Fruit fly (Drosophila melanogaster) whole organism, embryonic: Measurements from ENCODE around the gene CG11367.

Experiments used
- CG1602 ChIP-seq: fragments of 200-800 bp; sonication (Bioruptor generic); optimal IDR thresholded peaks from 3 replicates; lab custom pipeline; 2016; ENCODE audit warnings: missing biosample characterization, missing genetic modification characterization
- Hsf ChIP-seq: fragments of 200-800 bp; sonication (Bioruptor generic); optimal IDR thresholded peaks from 3 replicates; lab custom pipeline; 2016; ENCODE audit warnings: missing biosample characterization, missing genetic modification characterization
- NfI ChIP-seq: fragments of 200-800 bp; sonication (Bioruptor generic); optimal IDR thresholded peaks from 3 replicates; lab custom pipeline; 2018; ENCODE audit warnings: missing biosample characterization, mild to moderate bottlenecking, missing genetic modification characterization, moderate library complexity
- ab ChIP-seq: fragments of 200-800 bp; sonication (Bioruptor generic); optimal IDR thresholded peaks from 2 replicates; lab custom pipeline; 2016; ENCODE audit warnings: missing biosample characterization, missing genetic modification characterization
- kay ChIP-seq: fragments of 200-800 bp; sonication (Bioruptor generic); optimal IDR thresholded peaks from 2 replicates; lab custom pipeline; 2016; ENCODE audit warnings: missing biosample characterization, missing genetic modification characterization

DNA sequence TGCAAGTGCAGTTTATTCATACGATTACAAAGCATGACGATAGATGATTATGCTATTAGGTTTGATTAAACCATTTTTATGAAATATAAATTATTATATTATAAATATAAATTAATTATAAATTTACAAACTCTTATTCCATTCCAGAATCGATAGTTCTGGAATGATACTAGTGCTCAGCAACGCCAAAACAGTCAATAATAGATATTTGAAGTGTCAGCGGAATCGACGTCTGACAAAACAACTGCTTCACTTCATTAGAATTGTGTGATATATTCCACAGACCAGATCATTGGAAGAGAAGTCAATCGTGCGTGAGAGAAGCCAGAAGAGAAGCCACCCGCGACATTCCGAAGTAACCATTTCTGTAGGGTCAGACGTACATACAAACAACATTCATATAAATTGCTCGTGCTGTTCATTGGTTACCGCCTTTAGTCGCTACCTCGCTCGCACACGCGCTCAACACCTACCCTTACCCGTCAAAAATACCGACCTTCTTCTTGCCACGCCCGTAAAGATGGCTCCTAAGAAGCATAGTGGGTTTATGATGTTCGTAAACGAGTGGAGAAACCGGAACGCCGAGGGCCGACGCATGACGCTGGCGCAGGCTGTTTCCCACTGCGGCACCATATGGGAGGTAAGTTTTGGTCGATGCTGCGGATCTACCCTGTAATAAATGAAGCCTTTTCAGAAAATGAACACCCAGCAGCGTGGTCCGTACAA is 3.7 kb upstream of the CG11367 start:
- TF ChIP-seq Hsf (GFP tag; lab: Kevin White, UChicago) (no peak), NfI (no peak), CG1602 (GFP tag; lab: Kevin White, UChicago) (no peak), ab (GFP tag; lab: Kevin White, UChicago) (no peak), kay (GFP tag; lab: Kevin White, UChicago) (no peak)
